Worm (Caenorhabditis elegans) whole organism, mixed stage, embryonic: ENCODE measurements around the gene F49H12.4.
A peak's percentile ranks its signal among the peaks of the same experiment; 100 is the strongest.

Source experiments
- M03D4.4 ChIP-seq: sonication (generic microtip); optimal IDR thresholded peaks from 2 replicates; lab custom pipeline; 2017; ENCODE audit warnings: mild to moderate bottlenecking, missing genetic modification characterization, missing compliant biosample characterization
- ceh-39 ChIP-seq: fragments of 150-350 bp; optimal IDR thresholded peaks from 2 replicates; lab custom pipeline; 2014; ENCODE audit warnings: missing biosample characterization, missing genetic modification characterization
- ceh-43 ChIP-seq: fragments of 200-800 bp; sonication (Bioruptor generic); optimal IDR thresholded peaks from 2 replicates; lab custom pipeline; 2018; ENCODE audit warnings: mild to moderate bottlenecking, missing genetic modification characterization, moderate library complexity, missing compliant biosample characterization
- ceh-83 ChIP-seq: fragments of 200-800 bp; sonication (Bioruptor generic); optimal IDR thresholded peaks from 2 replicates; lab custom pipeline; 2018; ENCODE audit warnings: mild to moderate bottlenecking, missing genetic modification characterization, missing compliant biosample characterization
- ces-1 ChIP-seq: fragments of 150-350 bp; optimal IDR thresholded peaks from 2 replicates; lab custom pipeline; 2014; ENCODE audit warnings: missing biosample characterization, missing genetic modification reagents, missing genetic modification characterization
- cnd-1 ChIP-seq: fragments of 200-800 bp; sonication (Bioruptor generic); optimal IDR thresholded peaks from 2 replicates; lab custom pipeline; 2018; ENCODE audit warnings: mild to moderate bottlenecking, missing genetic modification characterization, missing compliant biosample characterization
- drap-1 ChIP-seq: fragments of 200-800 bp; sonication (Bioruptor generic); optimal IDR thresholded peaks from 3 replicates; lab custom pipeline; 2018; ENCODE audit warnings: mild to moderate bottlenecking, missing genetic modification characterization, missing compliant biosample characterization
- elt-1 ChIP-seq: sonication (generic microtip); optimal IDR thresholded peaks from 2 replicates; lab custom pipeline; 2017; ENCODE audit warnings: missing genetic modification characterization, mild to moderate bottlenecking, missing compliant biosample characterization, antibody characterized with exemption, moderate library complexity, borderline replicate concordance; ENCODE audit not compliant: insufficient read depth
- elt-3 ChIP-seq: fragments of 150-350 bp; optimal IDR thresholded peaks from 2 replicates; lab custom pipeline; 2014; ENCODE audit warnings: missing biosample characterization, missing genetic modification characterization
- flh-1 ChIP-seq: fragments of 200-800 bp; sonication (Bioruptor generic); optimal IDR thresholded peaks from 2 replicates; lab custom pipeline; 2018; ENCODE audit warnings: mild to moderate bottlenecking, missing genetic modification characterization, moderate library complexity, missing compliant biosample characterization
- ham-2 ChIP-seq: fragments of 200-800 bp; sonication (Bioruptor generic); optimal IDR thresholded peaks from 2 replicates; lab custom pipeline; 2018; ENCODE audit warnings: mild to moderate bottlenecking, missing genetic modification characterization, missing compliant biosample characterization
- hlh-1 ChIP-seq: fragments of 150-350 bp; optimal IDR thresholded peaks from 2 replicates; lab custom pipeline; 2014; ENCODE audit warnings: missing biosample characterization, missing genetic modification reagents, missing genetic modification characterization
- lin-13 ChIP-seq: fragments of 150-350 bp; optimal IDR thresholded peaks from 2 replicates; lab custom pipeline; 2014; ENCODE audit warnings: missing biosample characterization, missing genetic modification characterization
- lin-32 ChIP-seq: fragments of 200-800 bp; sonication (Bioruptor generic); optimal IDR thresholded peaks from 2 replicates; lab custom pipeline; 2018; ENCODE audit warnings: mild to moderate bottlenecking, missing genetic modification characterization, missing compliant biosample characterization
- lsy-2 ChIP-seq: fragments of 150-350 bp; optimal IDR thresholded peaks from 2 replicates; lab custom pipeline; 2014; ENCODE audit warnings: missing biosample characterization, missing genetic modification characterization
- mab-5 ChIP-seq: fragments of 150-350 bp; optimal IDR thresholded peaks from 2 replicates; lab custom pipeline; 2014; ENCODE audit warnings: missing biosample characterization, missing genetic modification characterization
- mep-1 ChIP-seq: fragments of 150-350 bp; optimal IDR thresholded peaks from 2 replicates; lab custom pipeline; 2017; ENCODE audit warnings: missing biosample characterization, missing genetic modification reagents, missing genetic modification characterization, inconsistent platforms
- mls-2 ChIP-seq: sonication (generic microtip); optimal IDR thresholded peaks from 2 replicates; lab custom pipeline; 2016; ENCODE audit warnings: mild to moderate bottlenecking, missing genetic modification characterization, moderate library complexity, missing compliant biosample characterization
- nhr-12 ChIP-seq: fragments of 150-350 bp; optimal IDR thresholded peaks from 2 replicates; lab custom pipeline; 2014; ENCODE audit warnings: missing biosample characterization, missing genetic modification characterization
- nhr-2 ChIP-seq: fragments of 150-350 bp; optimal IDR thresholded peaks from 2 replicates; lab custom pipeline; 2014; ENCODE audit warnings: missing biosample characterization, missing genetic modification characterization
- nhr-237 ChIP-seq: fragments of 150-350 bp; optimal IDR thresholded peaks from 2 replicates; lab custom pipeline; 2014; ENCODE audit warnings: missing biosample characterization, missing genetic modification characterization
- nhr-28 ChIP-seq: fragments of 150-350 bp; optimal IDR thresholded peaks from 2 replicates; lab custom pipeline; 2014; ENCODE audit warnings: missing biosample characterization, missing genetic modification characterization
- nhr-76 ChIP-seq: sonication (generic microtip); optimal IDR thresholded peaks from 2 replicates; lab custom pipeline; 2017; ENCODE audit warnings: missing biosample characterization, missing genetic modification characterization
- pha-4 ChIP-seq: fragments of 150-350 bp; optimal IDR thresholded peaks from 2 replicates; lab custom pipeline; 2018; ENCODE audit warnings: missing biosample characterization, missing genetic modification reagents, missing genetic modification characterization
- sem-2 ChIP-seq: fragments of 200-800 bp; sonication (Bioruptor generic); optimal IDR thresholded peaks from 2 replicates; lab custom pipeline; 2018; ENCODE audit warnings: mild to moderate bottlenecking, missing genetic modification characterization, missing compliant biosample characterization
- snpc-4 ChIP-seq: fragments of 150-350 bp; optimal IDR thresholded peaks from 2 replicates; lab custom pipeline; 2014; ENCODE audit warnings: missing biosample characterization, missing genetic modification characterization
- sptf-1 ChIP-seq: sonication (generic microtip); optimal IDR thresholded peaks from 2 replicates; lab custom pipeline; 2017; ENCODE audit warnings: mild to moderate bottlenecking, missing genetic modification characterization, moderate library complexity, missing compliant biosample characterization
- tbx-8 ChIP-seq: fragments of 200-800 bp; sonication (Bioruptor generic); optimal IDR thresholded peaks from 2 replicates; lab custom pipeline; 2018; ENCODE audit warnings: mild to moderate bottlenecking, missing genetic modification characterization, moderate library complexity, missing compliant biosample characterization
- unc-39 ChIP-seq: fragments of 150-350 bp; optimal IDR thresholded peaks from 2 replicates; lab custom pipeline; 2014; ENCODE audit warnings: missing biosample characterization, missing genetic modification characterization
- unc-62 ChIP-seq: fragments of 150-350 bp; optimal IDR thresholded peaks from 2 replicates; lab custom pipeline; 2014; ENCODE audit warnings: missing biosample characterization, missing genetic modification reagents, missing genetic modification characterization
- ztf-11 ChIP-seq: fragments of 150-350 bp; optimal IDR thresholded peaks from 2 replicates; lab custom pipeline; 2014; ENCODE audit warnings: missing biosample characterization, missing genetic modification characterization

The F49H12.4 gene

ce11 chrX:2048865-2049405, 30.7 kb upstream of the F49H12.4 start:
- TF ChIP-seq nhr-2 (tag; lab: Kevin White, UChicago) (no peak), elt-3 (tag; lab: Kevin White, UChicago) (no peak), mep-1 (tag; lab: Kevin White, UChicago) (peak; percentile 11), mab-5 (tag; lab: Kevin White, UChicago) (no peak), lsy-2 (tag; lab: Kevin White, UChicago) (no peak), cnd-1 (tag; lab: Kevin White, UChicago) (peak; percentile 76), pha-4 (tag; lab: Kevin White, UChicago) (no peak), elt-1 (tag; lab: Kevin White, UChicago) (no peak), lin-32 (peak; percentile 90), ham-2 (GFP tag; lab: Kevin White, UChicago) (no peak), nhr-237 (tag; lab: Kevin White, UChicago) (no peak), sptf-1 (tag; lab: Kevin White, UChicago) (no peak), drap-1 (no peak), tbx-8 (GFP tag; lab: Kevin White, UChicago) (no peak), ces-1 (GFP tag; lab: Kevin White, UChicago) (peak; percentile 88), lin-13 (no peak), ceh-83 (no peak), sem-2 (GFP tag; lab: Kevin White, UChicago) (no peak)

DNA sequence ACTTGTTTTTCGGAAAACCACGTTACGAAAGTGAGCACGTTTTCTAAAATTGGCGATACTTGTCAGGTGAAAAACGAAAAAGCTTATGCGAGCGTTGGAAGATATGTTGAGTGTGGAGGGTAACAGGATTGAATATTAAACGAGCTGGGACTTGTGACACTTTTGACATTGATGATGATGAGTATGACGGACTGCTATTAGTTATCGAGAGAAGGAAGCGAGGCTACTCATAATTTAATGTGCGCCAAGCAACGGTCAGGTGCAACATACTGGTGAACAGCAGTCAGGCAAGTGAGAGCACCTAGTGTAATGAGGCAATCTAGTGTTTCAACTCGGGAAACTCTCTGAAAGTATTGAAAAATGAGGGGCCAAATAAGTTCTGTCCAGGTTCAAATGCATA, 29.4 kb upstream of the F49H12.4 start:
- TF ChIP-seq unc-62 (GFP tag; lab: Kevin White, UChicago) (peak; percentile 92), mab-5 (tag; lab: Kevin White, UChicago) (no peak), hlh-1 (tag; lab: Kevin White, UChicago) (peak; percentile 80)

- TF ChIP-seq lsy-2 (tag; lab: Kevin White, UChicago) (no peak), nhr-76 (tag; lab: Kevin White, UChicago) (no peak), ceh-83 (no peak), lin-32 (no peak), drap-1 (no peak), mls-2 (no peak), flh-1 (GFP tag; lab: Kevin White, UChicago) (no peak), ztf-11 (tag; lab: Kevin White, UChicago) (no peak), elt-3 (tag; lab: Kevin White, UChicago) (no peak)
Measured at ce11 chrX:2051602-2052001, 28.0 kb upstream of the F49H12.4 start, which contains the start of gene Y102A11A.1. TSS of gene Y102A11A.1 (plus strand) at chrX:2051824.

- TF ChIP-seq sptf-1 (tag; lab: Kevin White, UChicago) (no peak), tbx-8 (GFP tag; lab: Kevin White, UChicago) (no peak), unc-39 (tag; lab: Kevin White, UChicago) (no peak), lin-13 (no peak), lin-32 (no peak), ham-2 (GFP tag; lab: Kevin White, UChicago) (no peak), unc-62 (GFP tag; lab: Kevin White, UChicago) (no peak), nhr-28 (no peak), snpc-4 (tag; lab: Kevin White, UChicago) (no peak)
Measured at ce11 chrX:2064730-2065129, 14.9 kb upstream of the F49H12.4 start, which contains the start of gene F49H12.7. TSS of gene F49H12.7 (plus strand) at chrX:2065030.

- TF ChIP-seq M03D4.4 (tag; lab: Kevin White, UChicago), result no peak
- TF ChIP-seq ceh-43 (GFP tag; lab: Kevin White, UChicago), result no peak
Measured at ce11 chrX:2068294-2068693, 11.3 kb upstream of the F49H12.4 start.

ce11 chrX:2070418-2070996, 9.1 kb upstream of the F49H12.4 start, which contains the start of gene acl-4:
TSS of gene acl-4 (minus strand) at chrX:2070444.
- TF ChIP-seq unc-39 (tag; lab: Kevin White, UChicago) (no peak), mab-5 (tag; lab: Kevin White, UChicago) (no peak), cnd-1 (tag; lab: Kevin White, UChicago) (no peak), nhr-12 (tag; lab: Kevin White, UChicago) (no peak), elt-3 (tag; lab: Kevin White, UChicago) (no peak), lin-32 (no peak), mep-1 (tag; lab: Kevin White, UChicago) (no peak), nhr-28 (no peak), M03D4.4 (tag; lab: Kevin White, UChicago) (no peak), snpc-4 (tag; lab: Kevin White, UChicago) (no peak), nhr-237 (tag; lab: Kevin White, UChicago) (no peak), drap-1 (no peak), nhr-2 (tag; lab: Kevin White, UChicago) (no peak), flh-1 (GFP tag; lab: Kevin White, UChicago) (no peak), ham-2 (GFP tag; lab: Kevin White, UChicago) (no peak), ceh-39 (tag; lab: Kevin White, UChicago) (no peak), lsy-2 (tag; lab: Kevin White, UChicago) (no peak), ces-1 (GFP tag; lab: Kevin White, UChicago) (no peak), ceh-83 (no peak), sem-2 (GFP tag; lab: Kevin White, UChicago) (no peak)
